Worm (Caenorhabditis elegans): Measurements from ENCODE around the gene sdz-33.

sdz-33 gene

ce11 chrIII:11891335-11891734 is 15.9 kb upstream of the sdz-33 start, which contains the start of gene faah-5:
faah-5 (minus strand) TSS chrIII:11891435.
- no peak for TF ChIP-seq nhr-129 (tag; optimal IDR thresholded peaks at IDR 0.05)
- TF ChIP-seq C34F6.9 (tag; optimal IDR thresholded peaks at IDR 0.05) = no peak
- no peak for TF ChIP-seq lin-13 (GFP tag; optimal IDR thresholded peaks at IDR 0.05)
- no peak for TF ChIP-seq aly-2 (tag; optimal IDR thresholded peaks at IDR 0.05)
- TF ChIP-seq R02D3.7 (tag; optimal IDR thresholded peaks at IDR 0.05) = no peak
- TF ChIP-seq unc-55 (GFP tag; optimal IDR thresholded peaks at IDR 0.05) = no peak
- TF ChIP-seq ceh-82 (tag; optimal IDR thresholded peaks at IDR 0.05) = no peak
- no peak for TF ChIP-seq crh-2 (tag; optimal IDR thresholded peaks at IDR 0.05)
- TF ChIP-seq sem-4 (tag; optimal IDR thresholded peaks at IDR 0.05) = no peak
- no peak for TF ChIP-seq F13H6.1 (tag; optimal IDR thresholded peaks at IDR 0.05)

ce11 chrIII:11892939-11893338 is 14.3 kb upstream of the sdz-33 start, which contains the start of gene Y56A3A.41:
Y56A3A.41 (minus strand) TSS chrIII:11893039.
- TF ChIP-seq sma-9 (GFP tag; optimal IDR thresholded peaks at IDR 0.05) = no peak
- TF ChIP-seq sma-9 (tag; optimal IDR thresholded peaks at IDR 0.05) = no peak
- TF ChIP-seq nhr-77 (tag; optimal IDR thresholded peaks at IDR 0.05) = no peak
- TF ChIP-seq nhr-10 (tag; optimal IDR thresholded peaks at IDR 0.05) = no peak
- no peak for TF ChIP-seq ama-1 (optimal IDR thresholded peaks at IDR 0.05)
- TF ChIP-seq lsy-2 (tag; optimal IDR thresholded peaks at IDR 0.05) = no peak
- TF ChIP-seq skn-1 (tag; optimal IDR thresholded peaks at IDR 0.05) = no peak
- no peak for TF ChIP-seq lin-13 (GFP tag; optimal IDR thresholded peaks at IDR 0.05)
- no peak for TF ChIP-seq fos-1 (tag; optimal IDR thresholded peaks at IDR 0.05)
- no peak for TF ChIP-seq aly-2 (tag; optimal IDR thresholded peaks at IDR 0.05)
- TF ChIP-seq unc-55 (GFP tag; optimal IDR thresholded peaks at IDR 0.05) = no peak
- no peak for TF ChIP-seq lin-11 (tag; optimal IDR thresholded peaks at IDR 0.05)
- TF ChIP-seq crh-2 (tag; optimal IDR thresholded peaks at IDR 0.05) = no peak
- TF ChIP-seq Y55F3AM.14 (GFP tag; optimal IDR thresholded peaks at IDR 0.05) = no peak
- TF ChIP-seq egl-27 (tag; optimal IDR thresholded peaks at IDR 0.05) = no peak

DNA sequence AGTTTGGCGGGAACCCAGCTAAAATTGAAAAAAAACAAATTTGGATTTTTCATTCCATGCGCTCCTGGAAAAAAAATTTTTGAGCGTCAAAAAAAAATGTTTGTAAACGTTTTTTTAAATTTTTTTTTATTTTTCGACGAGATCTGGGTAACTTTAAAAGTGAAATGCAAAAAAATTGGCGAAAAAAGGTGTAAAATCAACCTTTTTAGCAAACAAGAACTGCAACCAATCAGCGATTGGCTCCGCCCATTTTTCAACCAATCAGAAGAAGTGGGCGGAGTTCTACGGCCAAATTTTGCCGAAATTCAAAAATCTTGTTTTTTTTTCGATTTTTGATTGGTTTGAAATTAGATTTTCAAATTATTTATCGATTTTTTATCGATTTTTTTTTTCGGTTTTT is 11.8 kb upstream of the sdz-33 start:
- no peak for TF ChIP-seq ztf-11 (tag; optimal IDR thresholded peaks at IDR 0.05)

DNA sequence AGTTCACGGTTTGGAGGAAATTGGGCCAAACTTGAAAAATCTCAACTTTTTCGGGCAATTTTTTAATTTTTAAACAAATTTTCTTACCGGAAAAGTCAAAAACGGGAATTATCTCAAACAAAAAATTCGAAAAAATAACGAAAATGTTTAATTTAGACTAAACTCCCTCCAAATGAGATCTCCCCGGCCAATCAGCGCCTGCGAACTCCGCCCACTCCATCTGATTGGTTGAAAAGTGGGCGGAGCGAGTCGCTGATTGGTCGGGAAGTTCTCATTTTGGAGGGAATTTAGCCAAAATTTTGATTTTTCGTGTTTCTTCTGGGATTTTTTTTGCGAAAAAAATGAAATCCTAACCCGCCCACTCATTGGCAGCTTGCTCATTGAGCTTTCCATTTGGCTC is 10.6 kb upstream of the sdz-33 start:
- TF ChIP-seq fos-1 (tag; optimal IDR thresholded peaks at IDR 0.05) (no peak), sem-4 (tag; optimal IDR thresholded peaks at IDR 0.05) (no peak), gmeb-1 (tag; optimal IDR thresholded peaks at IDR 0.05) (no peak)

- TF ChIP-seq nhr-23 (tag; optimal IDR thresholded peaks at IDR 0.05) (no peak), lin-39 (tag; optimal IDR thresholded peaks at IDR 0.05) (no peak), nhr-129 (tag; optimal IDR thresholded peaks at IDR 0.05) (no peak), C34F6.9 (tag; optimal IDR thresholded peaks at IDR 0.05) (no peak), ceh-82 (tag; optimal IDR thresholded peaks at IDR 0.05) (no peak), ceh-16 (tag; optimal IDR thresholded peaks at IDR 0.05) (no peak), blmp-1 (tag; optimal IDR thresholded peaks at IDR 0.05; ENCODE audit: insufficient read depth) (no peak)
Measured at ce11 chrIII:11898169-11898568, 9.1 kb upstream of the sdz-33 start, which contains the start of gene tsen-2. tsen-2 (minus strand) TSS chrIII:11898269.

DNA sequence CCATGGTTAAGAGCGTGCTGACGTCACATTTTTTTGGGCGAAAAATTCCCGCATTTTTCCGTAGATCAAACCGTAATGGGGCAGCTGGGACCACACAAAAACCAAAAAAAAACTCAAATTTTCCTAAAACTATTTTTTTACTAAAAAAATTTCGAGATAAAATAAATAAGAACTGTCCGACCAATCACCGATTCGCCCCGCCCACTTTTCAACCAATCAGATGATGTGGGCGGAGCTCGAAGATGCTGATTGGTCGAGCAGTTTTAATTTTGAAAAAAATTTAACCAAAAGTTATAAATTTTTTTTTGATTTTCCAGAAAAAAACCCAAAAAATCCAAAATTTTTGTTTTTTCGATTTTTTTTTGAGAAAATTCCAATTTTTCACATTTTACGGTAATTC is 7.3 kb upstream of the sdz-33 start:
- TF ChIP-seq nhr-10 (tag; optimal IDR thresholded peaks at IDR 0.05) (no peak), egl-27 (tag; optimal IDR thresholded peaks at IDR 0.05) (no peak), lin-11 (tag; optimal IDR thresholded peaks at IDR 0.05) (no peak), unc-39 (tag; optimal IDR thresholded peaks at IDR 0.05) (no peak), lsy-2 (tag; optimal IDR thresholded peaks at IDR 0.05) (no peak)

DNA sequence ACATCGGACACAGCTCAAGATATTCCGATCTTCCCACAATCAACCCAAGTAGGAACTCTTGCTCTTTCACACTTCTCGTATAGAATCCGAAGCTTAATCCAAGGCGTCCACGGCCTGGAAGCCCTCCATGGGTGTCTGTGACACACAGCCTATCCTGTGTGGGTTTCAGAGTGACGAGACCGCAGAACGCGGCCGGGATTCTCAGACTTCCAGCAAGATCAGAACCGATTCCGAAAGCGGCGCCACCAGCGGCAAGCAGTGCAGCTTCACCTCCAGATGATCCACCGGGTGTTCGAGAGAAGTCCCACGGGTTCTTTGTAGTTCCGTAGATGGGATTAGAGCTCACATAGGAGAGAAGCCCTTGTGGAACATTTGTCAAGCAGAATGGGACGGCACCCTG is 4.5 kb upstream of the sdz-33 start:
- TF ChIP-seq nhr-129 (tag; optimal IDR thresholded peaks at IDR 0.05) = no peak
- TF ChIP-seq skn-1 (tag; optimal IDR thresholded peaks at IDR 0.05) = no peak
- no peak for TF ChIP-seq C34F6.9 (tag; optimal IDR thresholded peaks at IDR 0.05)
- TF ChIP-seq Y55F3AM.14 (GFP tag; optimal IDR thresholded peaks at IDR 0.05) = no peak
- no peak for TF ChIP-seq lsy-2 (tag; optimal IDR thresholded peaks at IDR 0.05)
- TF ChIP-seq ZK546.5 (tag; optimal IDR thresholded peaks at IDR 0.05) = no peak
- no peak for TF ChIP-seq R02D3.7 (tag; optimal IDR thresholded peaks at IDR 0.05)
- no peak for TF ChIP-seq alr-1 (tag; optimal IDR thresholded peaks at IDR 0.05)
- TF ChIP-seq unc-39 (tag; optimal IDR thresholded peaks at IDR 0.05) = no peak
- no peak for TF ChIP-seq ceh-16 (tag; optimal IDR thresholded peaks at IDR 0.05)
- TF ChIP-seq lin-39 (tag; optimal IDR thresholded peaks at IDR 0.05) = no peak
- TF ChIP-seq lin-13 (GFP tag; optimal IDR thresholded peaks at IDR 0.05) = no peak
- TF ChIP-seq fos-1 (tag; optimal IDR thresholded peaks at IDR 0.05) = no peak
- TF ChIP-seq snpc-4 (tag; optimal IDR thresholded peaks at IDR 0.05) = no peak
- TF ChIP-seq nhr-23 (tag; optimal IDR thresholded peaks at IDR 0.05) = no peak
- no peak for TF ChIP-seq unc-62 (GFP tag; optimal IDR thresholded peaks at IDR 0.05)
- no peak for TF ChIP-seq elt-1 (tag; optimal IDR thresholded peaks at IDR 0.05)
